Fruit fly (Drosophila melanogaster): ENCODE results near the gene Edem1.
A peak's percentile ranks its signal among the peaks of the same experiment; 100 is the strongest.

Gene Edem1

DNA sequence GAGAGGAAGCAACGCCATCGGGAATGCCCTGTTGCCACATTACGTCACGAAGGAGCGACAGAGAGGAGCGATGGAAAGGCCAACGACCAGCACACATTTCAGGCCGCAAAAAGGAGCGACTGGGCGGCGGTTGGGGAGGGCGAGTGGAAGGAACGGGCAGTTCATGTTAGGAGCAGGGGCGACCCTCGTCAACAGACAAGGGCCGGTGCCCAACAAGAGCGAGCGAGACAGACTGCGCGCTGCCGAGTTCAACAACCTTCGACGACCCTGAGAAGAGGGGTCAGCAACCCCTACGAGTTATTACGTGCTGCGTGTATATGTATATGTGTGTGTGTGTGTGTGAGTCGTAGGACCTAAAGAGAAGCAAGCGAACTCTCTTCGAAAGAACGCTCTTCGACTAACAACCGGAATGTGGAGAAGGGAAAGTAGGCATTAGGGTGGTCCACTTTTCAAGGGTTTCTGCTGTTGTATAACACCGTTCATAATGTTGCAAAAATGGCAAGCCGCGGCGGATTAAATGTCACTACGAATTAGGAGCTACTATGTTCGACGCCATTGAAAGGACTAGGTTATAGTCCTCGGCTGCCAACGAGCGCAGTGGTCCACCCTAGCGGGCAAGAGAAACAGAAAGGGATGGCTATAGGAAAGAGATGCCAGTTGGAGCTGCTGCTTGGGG, 42.9 kb upstream of the Edem1 start (continued):
- peak; percentile 94 for TF ChIP-seq ranshi (GFP tag; IDR thresholded peaks at IDR 0.05)
- peak; percentile 75 for TF ChIP-seq Ravus (GFP tag; IDR thresholded peaks at IDR 0.05)
- TF ChIP-seq CG12659 (GFP tag; optimal IDR thresholded peaks at IDR 0.05) = peak; percentile 95
- TF ChIP-seq croc (GFP tag; conservative IDR thresholded peaks at IDR 0.05) = peak; percentile 90
- TF ChIP-seq Scr (GFP tag; IDR thresholded peaks at IDR 0.05; ENCODE audit: partially characterized antibody) = no peak
- TF ChIP-seq CG12236 (GFP tag; optimal IDR thresholded peaks at IDR 0.05) = peak; percentile 94
- TF ChIP-seq zen2 (GFP tag; IDR thresholded peaks at IDR 0.05; ENCODE audit: partially characterized antibody) = no peak
- no peak for TF ChIP-seq Opbp (GFP tag; IDR thresholded peaks at IDR 0.05; ENCODE audit: partially characterized antibody)
- peak; percentile 85 for TF ChIP-seq CG6272 (GFP tag; IDR thresholded peaks at IDR 0.05)
- peak; percentile 93 for TF ChIP-seq Mad (GFP tag; optimal IDR thresholded peaks at IDR 0.05)
- TF ChIP-seq Dad (GFP tag; optimal IDR thresholded peaks at IDR 0.05) = peak; percentile 95
- TF ChIP-seq CG15011 (GFP tag; optimal IDR thresholded peaks at IDR 0.05) = peak; percentile 91
- TF ChIP-seq CG14667 (GFP tag; IDR thresholded peaks at IDR 0.05) = peak; percentile 88
- peak; percentile 96 for TF ChIP-seq stc (GFP tag; IDR thresholded peaks at IDR 0.05)
- peak; percentile 78 for TF ChIP-seq Oaz (GFP tag; IDR thresholded peaks at IDR 0.05)
- no peak for TF ChIP-seq chinmo (GFP tag; IDR thresholded peaks at IDR 0.05; ENCODE audit: partially characterized antibody)
- TF ChIP-seq sqz (GFP tag; optimal IDR thresholded peaks at IDR 0.05) = peak; percentile 83
- TF ChIP-seq Bteb2 (GFP tag; optimal IDR thresholded peaks at IDR 0.05) = peak; percentile 91
- peak; percentile 96 for TF ChIP-seq az2 (GFP tag; optimal IDR thresholded peaks at IDR 0.05)
- peak; percentile 98 for TF ChIP-seq Antp (GFP tag; optimal IDR thresholded peaks at IDR 0.05)
- TF ChIP-seq CG42726 (GFP tag; IDR thresholded peaks at IDR 0.05; ENCODE audit: partially characterized antibody) = no peak
- no peak for TF ChIP-seq hkb (optimal IDR thresholded peaks at IDR 0.05)
- peak; percentile 97 for TF ChIP-seq hkb (GFP tag; IDR thresholded peaks at IDR 0.05)
- TF ChIP-seq CG2199 (GFP tag; IDR thresholded peaks at IDR 0.05) = peak; percentile 89
- TF ChIP-seq ftz-f1 (GFP tag; optimal IDR thresholded peaks at IDR 0.05) = peak; percentile 79
- TF ChIP-seq Fer1 (GFP tag; optimal IDR thresholded peaks at IDR 0.05) = peak; percentile 97
- peak; percentile 99 for TF ChIP-seq CG17568 (GFP tag; optimal IDR thresholded peaks at IDR 0.05)
- TF ChIP-seq Meics (GFP tag; optimal IDR thresholded peaks at IDR 0.05) = peak; percentile 95
- TF ChIP-seq CG14014 (GFP tag; IDR thresholded peaks at IDR 0.05) = peak; percentile 95
- no peak for TF ChIP-seq Sin3A (optimal IDR thresholded peaks at IDR 0.05)
- peak; percentile 94 for TF ChIP-seq CG18619 (GFP tag; optimal IDR thresholded peaks at IDR 0.05)
- TF ChIP-seq yki (optimal IDR thresholded peaks at IDR 0.05) = no peak
- peak; percentile 82 for TF ChIP-seq CG4328 (GFP tag; optimal IDR thresholded peaks at IDR 0.05)
- TF ChIP-seq sens (GFP tag) = peak; percentile 99
- peak; percentile 98 for TF ChIP-seq Drgx (GFP tag; IDR thresholded peaks at IDR 0.05)
- TF ChIP-seq Dbx (GFP tag; IDR thresholded peaks at IDR 0.05) = peak; percentile 92
- no peak for TF ChIP-seq pan (optimal IDR thresholded peaks at IDR 0.05)
- TF ChIP-seq pan (GFP tag; optimal IDR thresholded peaks at IDR 0.05 in 1 of 2, IDR thresholded peaks at IDR 0.05 in 1 of 2) = peak in 1 of 2 experiments; percentile 93
- TF ChIP-seq Usf (GFP tag; optimal IDR thresholded peaks at IDR 0.05) = peak; percentile 81
- TF ChIP-seq CG17912 (GFP tag; optimal IDR thresholded peaks at IDR 0.05) = peak; percentile 74
- TF ChIP-seq dati (GFP tag; IDR thresholded peaks at IDR 0.05) = peak; percentile 89
- TF ChIP-seq CG4360 (GFP tag; IDR thresholded peaks at IDR 0.05) = peak; percentile 78
- TF ChIP-seq CG17829 (tag; optimal IDR thresholded peaks at IDR 0.05) = peak; percentile 96
- peak; percentile 99 for TF ChIP-seq CG3163 (GFP tag; optimal IDR thresholded peaks at IDR 0.05)
- peak; percentile 78 for TF ChIP-seq Deaf1 (tag; optimal IDR thresholded peaks at IDR 0.05)
- peak; percentile 97 for TF ChIP-seq CG17359 (tag; optimal IDR thresholded peaks at IDR 0.05)
- no peak for TF ChIP-seq gfzf (GFP tag; optimal IDR thresholded peaks at IDR 0.05)
- TF ChIP-seq z (GFP tag; IDR thresholded peaks at IDR 0.05) = peak; percentile 69; the same call in 1 of the 3 replicates
- TF ChIP-seq oc (tag; optimal IDR thresholded peaks at IDR 0.05) = peak; percentile 97
- peak; percentile 93 for TF ChIP-seq crc (GFP tag; optimal IDR thresholded peaks at IDR 0.05)
- peak; percentile 96 for TF ChIP-seq repo (GFP tag; optimal IDR thresholded peaks at IDR 0.05)
- TF ChIP-seq CG12104 (GFP tag; optimal IDR thresholded peaks at IDR 0.05) = peak; percentile 80
